Worm (Caenorhabditis elegans) whole organism, late embryonic: Measurements from ENCODE around the gene apm-3.

Experiments used
- C08G9.2 ChIP-seq: sonication (generic microtip); optimal IDR thresholded peaks from 2 replicates; lab custom pipeline; 2016; ENCODE audit warnings: mild to moderate bottlenecking, missing genetic modification characterization, moderate library complexity, missing compliant biosample characterization
- ama-1 ChIP-seq: fragments of 150-350 bp; optimal IDR thresholded peaks from 2 replicates; lab custom pipeline; 2014
- ceh-14 ChIP-seq: sonication (generic microtip); optimal IDR thresholded peaks from 2 replicates; lab custom pipeline; 2016; ENCODE audit warnings: missing genotype, missing genetic modification characterization, missing compliant biosample characterization
- fkh-6 ChIP-seq: sonication (generic microtip); optimal IDR thresholded peaks from 2 replicates; lab custom pipeline; 2016; ENCODE audit warnings: missing genetic modification characterization, missing compliant biosample characterization
- gmeb-2 ChIP-seq: sonication (generic microtip); optimal IDR thresholded peaks from 2 replicates; lab custom pipeline; 2016; ENCODE audit warnings: missing genetic modification characterization, inconsistent platforms, missing compliant biosample characterization
- lin-11 ChIP-seq: fragments of 200-800 bp; sonication (Bioruptor generic); optimal IDR thresholded peaks from 2 replicates; lab custom pipeline; 2018; ENCODE audit warnings: mild to moderate bottlenecking, missing genetic modification characterization, missing compliant biosample characterization
- nfya-1 ChIP-seq: sonication (generic microtip); optimal IDR thresholded peaks from 2 replicates; lab custom pipeline; 2017; ENCODE audit warnings: missing genetic modification characterization, mild to moderate bottlenecking, missing compliant biosample characterization, antibody characterized with exemption, moderate library complexity
- odd-2 ChIP-seq: sonication (generic microtip); optimal IDR thresholded peaks from 2 replicates; lab custom pipeline; 2017; ENCODE audit warnings: antibody characterized with exemption, mild to moderate bottlenecking, missing genetic modification characterization, missing compliant biosample characterization
- pag-3 ChIP-seq: sonication (generic microtip); optimal IDR thresholded peaks from 2 replicates; lab custom pipeline; 2016; ENCODE audit warnings: missing compliant biosample characterization, missing genetic modification characterization, borderline replicate concordance
- pax-1 ChIP-seq: fragments of 150-350 bp; optimal IDR thresholded peaks from 2 replicates; lab custom pipeline; 2014; ENCODE audit warnings: missing biosample characterization, missing genetic modification characterization
- pha-4 ChIP-seq: fragments of 150-350 bp; optimal IDR thresholded peaks from 2 replicates; lab custom pipeline; 2018; ENCODE audit warnings: missing biosample characterization, missing genetic modification reagents, missing genetic modification characterization
- tbx-2 ChIP-seq: sonication (generic microtip); optimal IDR thresholded peaks from 2 replicates; lab custom pipeline; 2016; ENCODE audit warnings: missing genetic modification characterization, missing compliant biosample characterization
- unc-86 ChIP-seq: sonication (generic microtip); optimal IDR thresholded peaks from 2 replicates; lab custom pipeline; 2016; ENCODE audit warnings: missing genetic modification characterization, missing compliant biosample characterization

DNA sequence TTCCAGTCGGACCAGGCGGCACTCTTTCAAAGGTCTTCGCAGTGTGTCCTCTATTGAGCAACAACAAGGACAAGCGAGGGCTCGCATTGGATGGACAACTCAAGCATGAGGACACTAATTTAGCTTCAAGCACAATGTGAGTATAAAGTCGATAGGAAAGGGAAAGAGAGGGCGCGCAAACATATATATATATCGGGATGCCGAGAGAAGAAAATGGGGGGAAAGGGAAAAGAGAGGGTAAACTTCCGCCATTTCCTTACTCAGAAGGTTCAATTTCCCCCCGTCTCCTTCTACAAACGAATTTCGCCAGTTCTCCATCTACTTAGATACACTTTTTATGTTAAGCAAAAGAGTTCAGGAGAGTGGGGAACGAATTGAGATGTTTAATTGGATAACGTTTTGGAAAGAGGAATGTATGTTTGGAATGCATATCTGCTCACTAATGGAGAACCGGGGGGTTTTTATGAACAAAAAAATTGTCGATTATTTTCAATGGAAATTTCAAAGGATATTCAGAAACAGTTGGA lies 2.2 kb upstream of the apm-3 start:
- TF ChIP-seq gmeb-2 (tag; lab: Kevin White, UChicago): no peak
- TF ChIP-seq ama-1: no peak
- TF ChIP-seq lin-11 (tag; lab: Kevin White, UChicago): no peak
- peak; percentile 10 for TF ChIP-seq tbx-2 (tag; lab: Kevin White, UChicago)
- no peak for TF ChIP-seq pha-4 (tag; lab: Kevin White, UChicago)
- peak; percentile 42 for TF ChIP-seq nfya-1
- no peak for TF ChIP-seq odd-2 (tag; lab: Kevin White, UChicago)
- TF ChIP-seq pax-1 (tag; lab: Kevin White, UChicago): no peak
- no peak for TF ChIP-seq fkh-6 (tag; lab: Kevin White, UChicago)
- TF ChIP-seq unc-86 (tag; lab: Kevin White, UChicago): no peak
- no peak for TF ChIP-seq pag-3 (tag; lab: Kevin White, UChicago)
- TF ChIP-seq C08G9.2 (tag; lab: Kevin White, UChicago): no peak
- no peak for TF ChIP-seq ceh-14
